Fruit fly (Drosophila melanogaster) Kc167 (cell line): Measurements from ENCODE around the gene bnb.
A peak's percentile ranks its signal among the peaks of the same experiment; 100 is the strongest.

Experiments used
- Myc ChIP-seq: fragments of >200 bp; optimal IDR thresholded peaks from 2 replicates; lab custom pipeline; 2017; ENCODE audit warnings: missing external identifiers
- Sin3A ChIP-seq: fragments of >200 bp; optimal IDR thresholded peaks from 2 replicates; lab custom pipeline; 2018; ENCODE audit warnings: missing external identifiers
- h ChIP-seq: fragments of >200 bp; optimal IDR thresholded peaks from 3 replicates; lab custom pipeline; 2018; ENCODE audit warnings: missing external identifiers
- insv ChIP-seq: fragments of >200 bp; optimal IDR thresholded peaks from 3 replicates; lab custom pipeline; 2018; ENCODE audit warnings: missing external identifiers
- psq ChIP-seq: fragments of >200 bp; optimal IDR thresholded peaks from 2 replicates; lab custom pipeline; 2017; ENCODE audit warnings: missing external identifiers
- ttk ChIP-seq: sonication (Bioruptor generic); optimal IDR thresholded peaks from 2 replicates; lab custom pipeline; 2017; ENCODE audit warnings: missing external identifiers

The bnb gene

dm6 chrX:18783417-18784123 is 13.9 kb downstream of the bnb start, which contains the start of gene CG18259:
TSS of gene CG18259 (minus strand) at chrX:18783494.
- TF ChIP-seq Sin3A (lab: Kevin White, UChicago) (peak; percentile 85), ttk (no peak), Myc (lab: Kevin White, UChicago) (no peak), h (lab: Kevin White, UChicago) (no peak), psq (lab: Kevin White, UChicago) (no peak)

dm6 chrX:18780260-18780659 is 17.2 kb downstream of the bnb start:
- no peak for TF ChIP-seq h (lab: Kevin White, UChicago)
- no peak for TF ChIP-seq Myc (lab: Kevin White, UChicago)
- no peak for TF ChIP-seq insv
- no peak for TF ChIP-seq ttk
- no peak for TF ChIP-seq Sin3A (lab: Kevin White, UChicago)
- no peak for TF ChIP-seq psq (lab: Kevin White, UChicago)

dm6 chrX:18779662-18780061 is 17.8 kb downstream of the bnb start:
- TF ChIP-seq h (lab: Kevin White, UChicago): no peak
- no peak for TF ChIP-seq Sin3A (lab: Kevin White, UChicago)
- TF ChIP-seq ttk: no peak
- TF ChIP-seq psq (lab: Kevin White, UChicago): no peak
- TF ChIP-seq insv: no peak
- no peak for TF ChIP-seq Myc (lab: Kevin White, UChicago)

- no peak for TF ChIP-seq psq (lab: Kevin White, UChicago)
- no peak for TF ChIP-seq insv
- no peak for TF ChIP-seq Myc (lab: Kevin White, UChicago)
- no peak for TF ChIP-seq Sin3A (lab: Kevin White, UChicago)
- no peak for TF ChIP-seq h (lab: Kevin White, UChicago)
- no peak for TF ChIP-seq ttk
Measured at dm6 chrX:18776976-18777925, 20.2 kb downstream of the bnb start.

- TF ChIP-seq ttk (no peak), h (lab: Kevin White, UChicago) (no peak), insv (no peak), psq (lab: Kevin White, UChicago) (no peak), Sin3A (lab: Kevin White, UChicago) (no peak), Myc (lab: Kevin White, UChicago) (no peak)
Measured at dm6 chrX:18775839-18776538, 21.5 kb downstream of the bnb start.

dm6 chrX:18774818-18775343 is 22.6 kb downstream of the bnb start, which contains the start of gene CG6891:
TSS of gene CG6891 (plus strand) at chrX:18775228.
- TF ChIP-seq Myc (lab: Kevin White, UChicago) (no peak), psq (lab: Kevin White, UChicago) (no peak), h (lab: Kevin White, UChicago) (no peak), ttk (no peak), Sin3A (lab: Kevin White, UChicago) (no peak), insv (no peak)

- no peak for TF ChIP-seq h (lab: Kevin White, UChicago)
- TF ChIP-seq psq (lab: Kevin White, UChicago): no peak
- no peak for TF ChIP-seq Myc (lab: Kevin White, UChicago)
- TF ChIP-seq Sin3A (lab: Kevin White, UChicago): no peak
- no peak for TF ChIP-seq ttk
- no peak for TF ChIP-seq insv
Measured at dm6 chrX:18773817-18774216, 23.7 kb downstream of the bnb start, which contains the start of gene CCKLR-17D3. TSS of gene CCKLR-17D3 (minus strand) at chrX:18774027.

- TF ChIP-seq Sin3A (lab: Kevin White, UChicago): no peak
- TF ChIP-seq h (lab: Kevin White, UChicago): no peak
- no peak for TF ChIP-seq Myc (lab: Kevin White, UChicago)
- TF ChIP-seq psq (lab: Kevin White, UChicago): no peak
- no peak for TF ChIP-seq ttk
- TF ChIP-seq insv: no peak
Measured at dm6 chrX:18771995-18772394, 25.5 kb downstream of the bnb start.

dm6 chrX:18771356-18771755 is 26.1 kb downstream of the bnb start:
- TF ChIP-seq ttk: no peak
- no peak for TF ChIP-seq psq (lab: Kevin White, UChicago)
- no peak for TF ChIP-seq insv
- TF ChIP-seq Myc (lab: Kevin White, UChicago): no peak
- no peak for TF ChIP-seq h (lab: Kevin White, UChicago)
- no peak for TF ChIP-seq Sin3A (lab: Kevin White, UChicago)

- TF ChIP-seq ttk (no peak), Sin3A (lab: Kevin White, UChicago) (no peak), h (lab: Kevin White, UChicago) (no peak), Myc (lab: Kevin White, UChicago) (no peak), psq (lab: Kevin White, UChicago) (no peak), insv (no peak)
Measured at dm6 chrX:18748206-18748605, 49.3 kb downstream of the bnb start, which contains the start of gene CG12609. TSS of gene CG12609 (minus strand) at chrX:18748306.
